Fruit fly (Drosophila melanogaster): Measurements from ENCODE around the gene CG15172.
A peak's percentile ranks its signal among the peaks of the same experiment; 100 is the strongest.

The CG15172 gene

dm6 chr2L:19021278-19022220 is 668 bp upstream of the CG15172 start (continued):
- 0 out of 2 replicates have a peak, but pooled peaks have one; percentile 25 for TF ChIP-seq CG11085 (GFP tag; IDR thresholded peaks at IDR 0.05)
- peak; percentile 53; the same call in 1 of the 4 replicates for TF ChIP-seq Gug (GFP tag; IDR thresholded peaks at IDR 0.05)
- TF ChIP-seq H15 (GFP tag; IDR thresholded peaks at IDR 0.05): peak; percentile 17; the same call in 1 of the 3 replicates
- TF ChIP-seq HLH3B (GFP tag; IDR thresholded peaks at IDR 0.05): peak; percentile 58; the same call in 1 of the 2 replicates
- TF ChIP-seq gem (tag; optimal IDR thresholded peaks at IDR 0.05): peak; percentile 90
- TF ChIP-seq tna (GFP tag; IDR thresholded peaks at IDR 0.05; ENCODE audit: partially characterized antibody): no peak
- no peak for TF ChIP-seq hbn (GFP tag; IDR thresholded peaks at IDR 0.05; ENCODE audit: partially characterized antibody)
- no peak for TF ChIP-seq CTCF (GFP tag; optimal IDR thresholded peaks at IDR 0.05)
- TF ChIP-seq stwl (tag; optimal IDR thresholded peaks at IDR 0.05): no peak
- peak; percentile 67 for TF ChIP-seq sqz (GFP tag; optimal IDR thresholded peaks at IDR 0.05)
- TF ChIP-seq Fer1 (GFP tag; optimal IDR thresholded peaks at IDR 0.05): peak; percentile 89
- 0 out of 3 replicates have a peak, but pooled peaks have one; percentile 24 for TF ChIP-seq otp (GFP tag; IDR thresholded peaks at IDR 0.05)
- TF ChIP-seq bsh (GFP tag; optimal IDR thresholded peaks at IDR 0.05): peak; percentile 81 to 82
- TF ChIP-seq CG14050 (GFP tag; IDR thresholded peaks at IDR 0.05): peak; percentile 64
- peak; percentile 86 for TF ChIP-seq CG10147 (GFP tag; optimal IDR thresholded peaks at IDR 0.05)
- TF ChIP-seq Bteb2 (GFP tag; optimal IDR thresholded peaks at IDR 0.05): peak; percentile 1
- TF ChIP-seq CG1233 (GFP tag; optimal IDR thresholded peaks at IDR 0.05): peak; percentile 65
- peak; percentile 78; the same call in 2 of the 3 replicates for TF ChIP-seq so (GFP tag; IDR thresholded peaks at IDR 0.05)
- peak in 1 of 2 experiments; percentile 34 for TF ChIP-seq crp (GFP tag; optimal IDR thresholded peaks at IDR 0.05)
- TF ChIP-seq CG12744 (GFP tag; optimal IDR thresholded peaks at IDR 0.05): no peak
- TF ChIP-seq CG4820 (GFP tag; optimal IDR thresholded peaks at IDR 0.05): peak; percentile 61
- TF ChIP-seq CG9727 (GFP tag; optimal IDR thresholded peaks at IDR 0.05): peak; percentile 74
- TF ChIP-seq fru (optimal IDR thresholded peaks at IDR 0.05): no peak
- no peak for TF ChIP-seq CG12769 (tag; optimal IDR thresholded peaks at IDR 0.05)
- TF ChIP-seq tll (GFP tag; optimal IDR thresholded peaks at IDR 0.05): no peak
- TF ChIP-seq YL-1 (GFP tag; optimal IDR thresholded peaks at IDR 0.05): peak; percentile 8
- TF ChIP-seq Sry-δ (GFP tag; optimal IDR thresholded peaks at IDR 0.05): no peak
- TF ChIP-seq sc (optimal IDR thresholded peaks at IDR 0.05): no peak
- peak; percentile 80 for TF ChIP-seq sc (GFP tag; optimal IDR thresholded peaks at IDR 0.05)
- peak; percentile 84 for TF ChIP-seq org-1 (GFP tag; optimal IDR thresholded peaks at IDR 0.05)
- TF ChIP-seq CG15696 (tag; optimal IDR thresholded peaks at IDR 0.05): peak; percentile 8
- no peak for TF ChIP-seq cad (GFP tag; optimal IDR thresholded peaks at IDR 0.05)
- no peak for TF ChIP-seq pfk (GFP tag; optimal IDR thresholded peaks at IDR 0.05)
- peak; percentile 94 for TF ChIP-seq abd-A (tag; optimal IDR thresholded peaks at IDR 0.05)
- TF ChIP-seq chn (GFP tag; optimal IDR thresholded peaks at IDR 0.05): peak; percentile 49
- no peak for TF ChIP-seq Ravus (GFP tag; IDR thresholded peaks at IDR 0.05)
- TF ChIP-seq CG34224 (GFP tag; IDR thresholded peaks at IDR 0.05; ENCODE audit: partially characterized antibody): no peak
- no peak for TF ChIP-seq CG4404 (GFP tag; IDR thresholded peaks at IDR 0.05)
- TF ChIP-seq CG16815 (GFP tag; optimal IDR thresholded peaks at IDR 0.05): peak; percentile 51
- peak; percentile 65 for TF ChIP-seq Blimp-1 (GFP tag; optimal IDR thresholded peaks at IDR 0.05)
- no peak for TF ChIP-seq CG42726 (GFP tag; IDR thresholded peaks at IDR 0.05; ENCODE audit: partially characterized antibody)
- TF ChIP-seq CG15601 (tag; optimal IDR thresholded peaks at IDR 0.05): peak; percentile 84
- TF ChIP-seq lbe (GFP tag; optimal IDR thresholded peaks at IDR 0.05): peak; percentile 65
- no peak for TF ChIP-seq zf30C (GFP tag; optimal IDR thresholded peaks at IDR 0.05)
- no peak for TF ChIP-seq Dfd (GFP tag; optimal IDR thresholded peaks at IDR 0.05)
- no peak for TF ChIP-seq Dip2 (GFP tag; IDR thresholded peaks at IDR 0.05)
- TF ChIP-seq Stat92E (GFP tag; optimal IDR thresholded peaks at IDR 0.05): peak in 1 of 3 experiments; percentile 19
- peak; percentile 20 for TF ChIP-seq mam (GFP tag; optimal IDR thresholded peaks at IDR 0.05)
